Worm (Caenorhabditis elegans): Measurements from ENCODE around the gene C36C9.6.

ce11 chrX:1718479-1718878 is 27.7 kb upstream of the C36C9.6 start, which contains the start of gene fbxa-53:
- TF ChIP-seq cog-1 (tag; optimal IDR thresholded peaks at IDR 0.05) (no peak), ztf-23 (GFP tag; IDR thresholded peaks at IDR 0.05) (no peak), klf-2 (GFP tag; conservative IDR thresholded peaks at IDR 0.05) (no peak), ztf-29 (GFP tag; IDR thresholded peaks at IDR 0.05) (no peak), med-1 (GFP tag; optimal IDR thresholded peaks at IDR 0.05; ENCODE audit: insufficient read depth) (no peak), tab-1 (GFP tag; IDR thresholded peaks at IDR 0.05) (no peak), flt-1 (GFP tag; IDR thresholded peaks at IDR 0.05) (no peak), ref-1 (GFP tag; conservative IDR thresholded peaks at IDR 0.05) (no peak), T22C8.4 (GFP tag; IDR thresholded peaks at IDR 0.05) (no peak)

Measured in whole organism, midembryonic.